Fruit fly (Drosophila melanogaster) whole organism, embryonic: Measurements from ENCODE around the gene MED22.

ENCODE experiments used
- Ada2b ChIP-seq: fragments of 200-800 bp; sonication (Bioruptor generic); IDR thresholded peaks from 2 replicates; pipeline ENCODE4 v1.3.6; 2022; ENCODE audit warnings: missing biosample characterization, missing genetic modification characterization
- Adf1 ChIP-seq: fragments of 200-800 bp; sonication (Bioruptor generic); IDR thresholded peaks from 2 replicates; pipeline ENCODE4 v1.3.6; 2022; ENCODE audit warnings: missing biosample characterization, missing genetic modification characterization
- Atf6 ChIP-seq: fragments of 200-800 bp; sonication (Bioruptor generic); IDR thresholded peaks from 2 replicates; pipeline ENCODE4 v1.3.6; 2022; ENCODE audit warnings: missing biosample characterization, missing genetic modification characterization
- CG11085 ChIP-seq: fragments of 200-800 bp; sonication (Bioruptor generic); IDR thresholded peaks from 2 replicates; pipeline ENCODE4 v1.3.6; 2022; ENCODE audit warnings: missing biosample characterization, missing genetic modification characterization
- CG11456 ChIP-seq: fragments of 200-800 bp; sonication (Bioruptor generic); IDR thresholded peaks from 3 replicates; pipeline ENCODE4 v1.3.6; 2022; ENCODE audit warnings: missing biosample characterization, missing genetic modification characterization
- CG12659 ChIP-seq: fragments of 200-800 bp; sonication (Bioruptor generic); optimal IDR thresholded peaks from 3 replicates; lab custom pipeline; 2017; ENCODE audit warnings: mild to moderate bottlenecking, missing biosample characterization, missing genetic modification reagents, missing genetic modification characterization
- CG13624 ChIP-seq: fragments of 200-800 bp; sonication (Bioruptor generic); optimal IDR thresholded peaks from 2 replicates; lab custom pipeline; 2016; ENCODE audit warnings: missing biosample characterization, missing genetic modification characterization
- CG14441 ChIP-seq: fragments of 200-800 bp; sonication (Bioruptor generic); IDR thresholded peaks from 2 replicates; pipeline ENCODE4 v1.3.6; 2022; ENCODE audit warnings: missing biosample characterization, missing genetic modification characterization
- CG15011 ChIP-seq: fragments of 200-800 bp; sonication (Bioruptor generic); optimal IDR thresholded peaks from 3 replicates; lab custom pipeline; 2018; ENCODE audit warnings: missing biosample characterization, mild to moderate bottlenecking, missing genetic modification characterization
- CG1603 ChIP-seq: fragments of 200-800 bp; sonication (Bioruptor generic); optimal IDR thresholded peaks from 2 replicates; lab custom pipeline; 2019; ENCODE audit warnings: missing biosample characterization, mild to moderate bottlenecking, missing genetic modification characterization, moderate library complexity
- CG1647 ChIP-seq: fragments of 200-800 bp; sonication (Bioruptor generic); optimal IDR thresholded peaks from 3 replicates; lab custom pipeline; 2016; ENCODE audit warnings: missing biosample characterization, missing genetic modification characterization
- CG17612 ChIP-seq: fragments of 200-800 bp; sonication (Bioruptor generic); IDR thresholded peaks from 2 replicates; pipeline ENCODE4 v1.3.6; 2022; ENCODE audit warnings: missing biosample characterization, missing genetic modification characterization
- CG2120 ChIP-seq: fragments of 200-800 bp; sonication (Bioruptor generic); optimal IDR thresholded peaks from 3 replicates; lab custom pipeline; 2016; ENCODE audit warnings: missing biosample characterization, missing genetic modification characterization
- CG31224 ChIP-seq: fragments of 200-800 bp; sonication (Bioruptor generic); IDR thresholded peaks from 2 replicates; pipeline ENCODE4 v1.3.6; 2022; ENCODE audit warnings: missing biosample characterization, missing genetic modification characterization
- CG32532 ChIP-seq: fragments of 200-800 bp; sonication (Bioruptor generic); IDR thresholded peaks from 2 replicates; pipeline ENCODE4 v1.3.6; 2022; ENCODE audit warnings: missing biosample characterization, missing genetic modification characterization
- CG32772 ChIP-seq: fragments of 200-800 bp; sonication (Bioruptor generic); IDR thresholded peaks from 2 replicates; pipeline ENCODE4 v1.3.6; 2022; ENCODE audit warnings: missing biosample characterization, missing genetic modification characterization
- CG34224 ChIP-seq: fragments of 200-800 bp; sonication (Bioruptor generic); IDR thresholded peaks from 3 replicates; pipeline ENCODE4 v1.3.6; 2022; ENCODE audit warnings: missing biosample characterization, missing genetic modification characterization; ENCODE audit not compliant: partially characterized antibody
- CG4854 ChIP-seq: fragments of 200-800 bp; sonication (Bioruptor generic); optimal IDR thresholded peaks from 2 replicates; lab custom pipeline; 2016; ENCODE audit warnings: missing biosample characterization, missing genetic modification characterization, inconsistent platforms
- CG5245 ChIP-seq: fragments of 200-800 bp; sonication (Bioruptor generic); optimal IDR thresholded peaks from 3 replicates; lab custom pipeline; 2016; ENCODE audit warnings: missing biosample characterization, missing genetic modification characterization
- CG7786 ChIP-seq: fragments of 200-800 bp; sonication (Bioruptor generic); optimal IDR thresholded peaks from 2 replicates; lab custom pipeline; 2016; ENCODE audit warnings: missing biosample characterization, missing genetic modification characterization
- CG9215 ChIP-seq: fragments of 200-800 bp; sonication (Bioruptor generic); IDR thresholded peaks from 2 replicates; pipeline ENCODE4 v1.3.6; 2022; ENCODE audit warnings: missing biosample characterization, missing genetic modification characterization
- D ChIP-seq, 2 experiments: fragments of 200-800 bp in 1 of 2; fragments of >200 bp in 1 of 2; sonication (Bioruptor generic) in 1 of 2; optimal IDR thresholded peaks; 2 replicates in 1 of 2; 3 replicates in 1 of 2; lab custom pipeline; 2017; ENCODE audit warnings: mild to moderate bottlenecking in 1 of 2, missing biosample characterization in 1 of 2, missing genetic modification characterization in 1 of 2, missing genetic modification reagents in 1 of 2
- Dbx ChIP-seq: fragments of 200-800 bp; sonication (Bioruptor generic); IDR thresholded peaks from 3 replicates; pipeline ENCODE4 v1.3.6; 2022; ENCODE audit warnings: missing biosample characterization, missing genetic modification characterization
- Ets65A ChIP-seq: fragments of 200-800 bp; sonication (Bioruptor generic); peaks from one replicate; lab custom pipeline; 2016; ENCODE audit warnings: missing biosample characterization, missing genetic modification characterization
- Ets97D ChIP-seq: fragments of 200-800 bp; sonication (Bioruptor generic); optimal IDR thresholded peaks from 3 replicates; lab custom pipeline; 2016; ENCODE audit warnings: missing biosample characterization, missing genetic modification characterization
- Fer1 ChIP-seq: fragments of 200-800 bp; sonication (Bioruptor generic); optimal IDR thresholded peaks from 2 replicates; lab custom pipeline; 2017; ENCODE audit warnings: missing biosample characterization, mild to moderate bottlenecking, missing genetic modification characterization
- Fer3 ChIP-seq: fragments of 200-800 bp; sonication (Bioruptor generic); optimal IDR thresholded peaks from 2 replicates; lab custom pipeline; 2018; ENCODE audit warnings: missing biosample characterization, mild to moderate bottlenecking, missing genetic modification characterization, moderate library complexity
- Gug ChIP-seq: fragments of 200-800 bp; sonication (Bioruptor generic); IDR thresholded peaks from 4 replicates; pipeline ENCODE4 v1.3.6; 2022; ENCODE audit warnings: missing biosample characterization, missing genetic modification characterization
- H15 ChIP-seq: fragments of 200-800 bp; sonication (Bioruptor generic); IDR thresholded peaks from 3 replicates; pipeline ENCODE4 v1.3.6; 2022; ENCODE audit warnings: missing biosample characterization, missing genetic modification characterization
- Hsf ChIP-seq: fragments of 200-800 bp; sonication (Bioruptor generic); optimal IDR thresholded peaks from 3 replicates; lab custom pipeline; 2016; ENCODE audit warnings: missing biosample characterization, missing genetic modification characterization
- Oli ChIP-seq: fragments of 200-800 bp; sonication (Bioruptor generic); optimal IDR thresholded peaks from 2 replicates; lab custom pipeline; 2018; ENCODE audit warnings: missing biosample characterization, mild to moderate bottlenecking, missing genetic modification characterization, moderate library complexity
- Scr ChIP-seq: fragments of 200-800 bp; sonication (Bioruptor generic); IDR thresholded peaks from 2 replicates; pipeline ENCODE4 v1.3.6; 2022; ENCODE audit warnings: missing biosample characterization, missing genetic modification characterization; ENCODE audit not compliant: partially characterized antibody
- Taf1 ChIP-seq: fragments of 200-800 bp; sonication (Bioruptor generic); IDR thresholded peaks from 2 replicates; pipeline ENCODE4 v1.3.6; 2022; ENCODE audit warnings: missing biosample characterization, missing genetic modification characterization
- Usf ChIP-seq: fragments of 200-800 bp; sonication (Bioruptor generic); optimal IDR thresholded peaks from 2 replicates; lab custom pipeline; 2017; ENCODE audit warnings: missing genotype, missing biosample characterization, missing genetic modification characterization
- Xbp1 ChIP-seq: fragments of 200-800 bp; sonication (Bioruptor generic); optimal IDR thresholded peaks from 3 replicates; lab custom pipeline; 2016; ENCODE audit warnings: missing biosample characterization, mild to moderate bottlenecking, missing genetic modification characterization
- gem ChIP-seq: fragments of 200-800 bp; sonication (Bioruptor generic); optimal IDR thresholded peaks from 2 replicates; lab custom pipeline; 2019; ENCODE audit warnings: missing biosample characterization, mild to moderate bottlenecking, missing genetic modification characterization, moderate library complexity
- grau ChIP-seq: fragments of 200-800 bp; optimal IDR thresholded peaks from 3 replicates; lab custom pipeline; 2019; ENCODE audit warnings: missing biosample characterization, mild to moderate bottlenecking, missing genetic modification characterization, moderate library complexity
- gro ChIP-seq: fragments of 200-800 bp; sonication (Bioruptor generic); optimal IDR thresholded peaks from 2 replicates; lab custom pipeline; 2016; ENCODE audit warnings: missing biosample characterization, missing genetic modification characterization
- ind ChIP-seq: fragments of 200-800 bp; sonication (Bioruptor generic); optimal IDR thresholded peaks from 3 replicates; lab custom pipeline; 2016; ENCODE audit warnings: missing biosample characterization, missing genetic modification characterization
- mam ChIP-seq: fragments of 200-800 bp; sonication (Bioruptor generic); optimal IDR thresholded peaks from 3 replicates; lab custom pipeline; 2016; ENCODE audit warnings: missing biosample characterization, missing genetic modification characterization
- nerfin-2 ChIP-seq: fragments of 200-800 bp; sonication (Bioruptor generic); IDR thresholded peaks from 2 replicates; pipeline ENCODE4 v1.3.6; 2022; ENCODE audit warnings: missing biosample characterization, missing genetic modification characterization; ENCODE audit not compliant: partially characterized antibody
- odd ChIP-seq: fragments of 200-800 bp; sonication (Bioruptor generic); optimal IDR thresholded peaks from 2 replicates; lab custom pipeline; 2017; ENCODE audit warnings: missing biosample characterization, mild to moderate bottlenecking, missing genetic modification characterization
- onecut ChIP-seq: fragments of 200-800 bp; sonication (Bioruptor generic); IDR thresholded peaks from 2 replicates; pipeline ENCODE4 v1.3.6; 2022; ENCODE audit warnings: missing biosample characterization, missing genetic modification characterization
- pb ChIP-seq: fragments of 200-800 bp; sonication (Bioruptor generic); optimal IDR thresholded peaks from 3 replicates; lab custom pipeline; 2016; ENCODE audit warnings: missing biosample characterization, missing genetic modification characterization
- prd ChIP-seq, 3 experiments: fragments of >200 bp in 2 of 3; fragments of 200-800 bp in 1 of 3; sonication (Bioruptor generic) in 1 of 3; optimal IDR thresholded peaks in 2 of 3; IDR thresholded peaks in 1 of 3; 2 replicates in 2 of 3; 3 replicates in 1 of 3; pipeline versions ENCODE4 v1.3.6 to Lab custom; 2017 to 2022; ENCODE audit warnings: missing biosample characterization in 1 of 3, missing genetic modification characterization in 1 of 3
- unpg ChIP-seq: fragments of 200-800 bp; sonication (Bioruptor generic); optimal IDR thresholded peaks from 3 replicates; lab custom pipeline; 2018; ENCODE audit warnings: missing biosample characterization, mild to moderate bottlenecking, missing genetic modification characterization, moderate library complexity

The MED22 gene

DNA sequence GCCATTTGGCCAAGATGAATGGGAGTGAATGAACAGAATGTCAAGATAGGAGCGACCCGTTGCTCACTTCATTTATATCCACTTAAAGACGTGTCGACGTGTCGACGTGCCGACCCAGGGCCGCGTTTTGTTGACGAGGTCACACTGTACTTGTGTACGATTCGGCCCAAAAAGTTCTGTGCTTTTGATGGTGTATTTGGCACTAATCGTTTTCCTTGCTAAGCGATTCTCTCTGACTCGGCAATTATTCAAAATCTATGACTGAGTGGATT is 20.3 kb downstream of the MED22 start (continued):
- TF ChIP-seq unpg (GFP tag; lab: Kevin White, UChicago): peak; percentile 5
- TF ChIP-seq CG2120 (GFP tag; lab: Kevin White, UChicago): peak; percentile 59
- 0 out of 3 replicates have a peak, but pooled peaks have one; percentile 15 for TF ChIP-seq H15 (GFP tag; lab: Robert Waterston, UW)
- no peak for TF ChIP-seq CG32772
- TF ChIP-seq Gug: peak; percentile 40; the same call in 2 of the 4 replicates
- TF ChIP-seq prd (optimal IDR thresholded peaks at IDR 0.05; lab: Kevin White, UChicago): no peak
- peak; percentile 34; the same call in 1 of the 3 replicates for TF ChIP-seq prd (GFP tag; IDR thresholded peaks at IDR 0.05; lab: Robert Waterston, UW)
- TF ChIP-seq CG11085: 0 out of 2 replicates have a peak, but pooled peaks have one; percentile 12
- TF ChIP-seq Usf: no peak
- peak; percentile 38; the same call in 1 of the 2 replicates for TF ChIP-seq CG9215 (GFP tag; lab: Robert Waterston, UW)
- peak; percentile 68 for TF ChIP-seq Ets65A (GFP tag; lab: Kevin White, UChicago)
- TF ChIP-seq grau (tag; lab: Kevin White, UChicago): peak; percentile 79
- TF ChIP-seq Fer1 (GFP tag; lab: Kevin White, UChicago): peak; percentile 43
- no peak for TF ChIP-seq CG4854
- TF ChIP-seq CG14441: peak; percentile 56; the same call in 1 of the 2 replicates
- peak; percentile 23 for TF ChIP-seq Fer3 (tag; lab: Kevin White, UChicago)
- TF ChIP-seq CG5245 (GFP tag; lab: Kevin White, UChicago): no peak
- TF ChIP-seq CG11456 (GFP tag; lab: Robert Waterston, UW): no peak
- peak; percentile 3 for TF ChIP-seq Oli (tag; lab: Kevin White, UChicago)
- TF ChIP-seq gro: peak; percentile 2
- TF ChIP-seq CG12659 (GFP tag; lab: Kevin White, UChicago): no peak
- peak; percentile 63 for TF ChIP-seq CG32532 (GFP tag; lab: Robert Waterston, UW)
- peak; percentile 50; the same call in 1 of the 2 replicates for TF ChIP-seq Atf6 (GFP tag; lab: Robert Waterston, UW)
- peak; percentile 22; the same call in 1 of the 2 replicates for TF ChIP-seq Ada2b
- TF ChIP-seq Xbp1 (GFP tag; lab: Kevin White, UChicago): peak; percentile 0
- TF ChIP-seq CG34224 (GFP tag; lab: Robert Waterston, UW): no peak
- TF ChIP-seq Scr (GFP tag; lab: Robert Waterston, UW): no peak
- TF ChIP-seq ind (GFP tag; lab: Kevin White, UChicago): peak; percentile 6
- no peak for TF ChIP-seq Hsf (GFP tag; lab: Kevin White, UChicago)
- TF ChIP-seq CG31224: peak; percentile 51
- TF ChIP-seq Dbx (GFP tag; lab: Robert Waterston, UW): peak; percentile 55; the same call in 2 of the 3 replicates
- no peak for TF ChIP-seq CG1647 (GFP tag; lab: Kevin White, UChicago)
- TF ChIP-seq CG7786: peak; percentile 40
- TF ChIP-seq nerfin-2: no peak
- peak; percentile 43 for TF ChIP-seq mam
- 0 out of 2 replicates have a peak, but pooled peaks have one; percentile 17 for TF ChIP-seq Taf1 (GFP tag; lab: Robert Waterston, UW)
- TF ChIP-seq gem (tag; lab: Kevin White, UChicago): peak; percentile 20
- TF ChIP-seq D (optimal IDR thresholded peaks at IDR 0.05; lab: Kevin White, UChicago): no peak
- TF ChIP-seq D (GFP tag; optimal IDR thresholded peaks at IDR 0.05; lab: Kevin White, UChicago): no peak
- no peak for TF ChIP-seq CG15011 (GFP tag; lab: Kevin White, UChicago)
- TF ChIP-seq pb (GFP tag; lab: Kevin White, UChicago): peak; percentile 11
- no peak for TF ChIP-seq onecut
- TF ChIP-seq CG1603 (tag; lab: Kevin White, UChicago): peak; percentile 7
- no peak for TF ChIP-seq Ets97D (GFP tag; lab: Kevin White, UChicago)
- 0 out of 2 replicates have a peak, but pooled peaks have one; percentile 5 for TF ChIP-seq Adf1 (GFP tag; lab: Robert Waterston, UW)
- TF ChIP-seq odd: no peak
- peak; percentile 50 for TF ChIP-seq CG13624 (GFP tag; lab: Kevin White, UChicago)
- 0 out of 2 replicates have a peak, but pooled peaks have one; percentile 8 for TF ChIP-seq CG17612 (GFP tag; lab: Robert Waterston, UW)
